Fruit fly (Drosophila melanogaster): ENCODE measurements around the gene Spt3.
A peak's percentile ranks its signal among the peaks of the same experiment; 100 is the strongest.

The Spt3 gene

dm6 chr3R:11976556-11977335 lies 40.2 kb upstream of the Spt3 start, which contains the start of gene CG10005:
Gene CG10005, minus strand, starts transcription at chr3R:11977197.
- no peak for TF ChIP-seq CrebA (GFP tag; optimal IDR thresholded peaks at IDR 0.05; ENCODE audit: borderline replicate concordance)
- TF ChIP-seq dl (GFP tag; optimal IDR thresholded peaks at IDR 0.05; ENCODE audit: insufficient read depth in 1 of 2, partially characterized antibody in 2 of 2): peak; percentile 19 to 45
- no peak for TF ChIP-seq usp (GFP tag; optimal IDR thresholded peaks at IDR 0.05)
- peak; percentile 0 for TF ChIP-seq br (GFP tag; optimal IDR thresholded peaks at IDR 0.05)
- peak; percentile 71 for TF ChIP-seq Dif (GFP tag; optimal IDR thresholded peaks at IDR 0.05; ENCODE audit: partially characterized antibody)
- TF ChIP-seq Rel (GFP tag; optimal IDR thresholded peaks at IDR 0.05): no peak
- peak; percentile 3 for TF ChIP-seq Rel (tag; optimal IDR thresholded peaks at IDR 0.05)
- TF ChIP-seq fru (GFP tag; optimal IDR thresholded peaks at IDR 0.05): peak; percentile 44
- TF ChIP-seq Sp1 (GFP tag; optimal IDR thresholded peaks at IDR 0.05): peak; percentile 11

- no peak for TF ChIP-seq Dfd (GFP tag; optimal IDR thresholded peaks at IDR 0.05)
- no peak for TF ChIP-seq dmrt93B (GFP tag; optimal IDR thresholded peaks at IDR 0.05)
- no peak for TF ChIP-seq Rel (GFP tag; optimal IDR thresholded peaks at IDR 0.05)
- no peak for TF ChIP-seq Rel (tag; optimal IDR thresholded peaks at IDR 0.05)
- TF ChIP-seq Myc (optimal IDR thresholded peaks at IDR 0.05): no peak
- TF ChIP-seq fru (GFP tag; optimal IDR thresholded peaks at IDR 0.05): no peak
- no peak for TF ChIP-seq N (GFP tag; optimal IDR thresholded peaks at IDR 0.05)
- TF ChIP-seq br (GFP tag; optimal IDR thresholded peaks at IDR 0.05): no peak
- no peak for TF ChIP-seq Sp1 (GFP tag; optimal IDR thresholded peaks at IDR 0.05)
These were observed 39.6 kb upstream of the Spt3 start for dm6 chr3R:11977336-11977678.

- no peak for TF ChIP-seq Myc (optimal IDR thresholded peaks at IDR 0.05)
- no peak for TF ChIP-seq N (GFP tag; optimal IDR thresholded peaks at IDR 0.05)
- TF ChIP-seq Sp1 (GFP tag; optimal IDR thresholded peaks at IDR 0.05): no peak
- TF ChIP-seq sage (GFP tag; optimal IDR thresholded peaks at IDR 0.05): no peak
- TF ChIP-seq pan (optimal IDR thresholded peaks at IDR 0.05): no peak
- no peak for TF ChIP-seq psq (GFP tag; optimal IDR thresholded peaks at IDR 0.05)
These were observed 38.7 kb upstream of the Spt3 start for dm6 chr3R:11978278-11978677.

- TF ChIP-seq HLH106 (tag; optimal IDR thresholded peaks at IDR 0.05) (peak; percentile 56), Abd-B (GFP tag; optimal IDR thresholded peaks at IDR 0.05) (no peak), sv (GFP tag; optimal IDR thresholded peaks at IDR 0.05) (no peak), CG32264 (GFP tag; optimal IDR thresholded peaks at IDR 0.05) (no peak), br (GFP tag; optimal IDR thresholded peaks at IDR 0.05) (peak; percentile 31), usp (GFP tag; optimal IDR thresholded peaks at IDR 0.05) (no peak), CrebA (GFP tag; optimal IDR thresholded peaks at IDR 0.05; ENCODE audit: borderline replicate concordance) (no peak), h (GFP tag; optimal IDR thresholded peaks at IDR 0.05) (peak; percentile 65), fru (GFP tag; optimal IDR thresholded peaks at IDR 0.05) (peak; percentile 66), Rel (GFP tag; optimal IDR thresholded peaks at IDR 0.05) (no peak), Rel (tag; optimal IDR thresholded peaks at IDR 0.05) (no peak), Dfd (GFP tag; optimal IDR thresholded peaks at IDR 0.05) (no peak), Dif (GFP tag; optimal IDR thresholded peaks at IDR 0.05; ENCODE audit: partially characterized antibody) (peak; percentile 10), dl (GFP tag; optimal IDR thresholded peaks at IDR 0.05; ENCODE audit: insufficient read depth in 1 of 2, partially characterized antibody in 2 of 2) (peak in 1 of 2 experiments; percentile 1), OdsH (GFP tag; optimal IDR thresholded peaks at IDR 0.05) (peak; percentile 56), tai (GFP tag; optimal IDR thresholded peaks at IDR 0.05) (no peak), Hnf4 (GFP tag; optimal IDR thresholded peaks at IDR 0.05) (peak; percentile 31), ey (GFP tag; optimal IDR thresholded peaks at IDR 0.05) (peak; percentile 41), foxo (GFP tag; optimal IDR thresholded peaks at IDR 0.05) (peak in 1 of 2 experiments; percentile 69), Myc (optimal IDR thresholded peaks at IDR 0.05) (no peak), Jra (GFP tag; optimal IDR thresholded peaks at IDR 0.05) (no peak), woc (GFP tag; optimal IDR thresholded peaks at IDR 0.05) (peak; percentile 25), lola (GFP tag; optimal IDR thresholded peaks at IDR 0.05) (no peak), jim (GFP tag; optimal IDR thresholded peaks at IDR 0.05) (no peak), Hr78 (GFP tag; optimal IDR thresholded peaks at IDR 0.05) (no peak), Sp1 (GFP tag; optimal IDR thresholded peaks at IDR 0.05) (peak; percentile 33), rgr (GFP tag; optimal IDR thresholded peaks at IDR 0.05) (peak; percentile 64), Vsx2 (GFP tag; optimal IDR thresholded peaks at IDR 0.05; ENCODE audit: partially characterized antibody) (no peak), psq (GFP tag; optimal IDR thresholded peaks at IDR 0.05) (peak; percentile 29), sage (GFP tag; optimal IDR thresholded peaks at IDR 0.05) (no peak), Hr83 (GFP tag; optimal IDR thresholded peaks at IDR 0.05; ENCODE audit: poor library complexity, severe bottlenecking) (no peak), pan (optimal IDR thresholded peaks at IDR 0.05) (no peak), dsf (GFP tag; optimal IDR thresholded peaks at IDR 0.05; ENCODE audit: borderline replicate concordance) (no peak)
These were observed 36.9 kb upstream of the Spt3 start, which contains the start of gene CG18547 for dm6 chr3R:11979879-11980571. Gene CG18547, minus strand, starts transcription at chr3R:11980390.
